Worm (Caenorhabditis elegans) whole organism, L3 larva: ENCODE data around the gene clec-52.

Experiments used
- ZK546.5 ChIP-seq: sonication (generic microtip); optimal IDR thresholded peaks from 2 replicates; lab custom pipeline; 2017; ENCODE audit warnings: missing biosample characterization, missing genetic modification characterization
- ama-1 ChIP-seq: fragments of 150-350 bp; optimal IDR thresholded peaks from 2 replicates; lab custom pipeline; 2018
- lin-39 ChIP-seq: fragments of 150-350 bp; optimal IDR thresholded peaks from 2 replicates; lab custom pipeline; 2018; ENCODE audit warnings: missing biosample characterization, missing genetic modification reagents, missing genetic modification characterization
- nhr-11 ChIP-seq: fragments of 150-350 bp; optimal IDR thresholded peaks from 2 replicates; lab custom pipeline; 2014; ENCODE audit warnings: missing biosample characterization, missing genetic modification characterization
- nhr-12 ChIP-seq: fragments of 150-350 bp; optimal IDR thresholded peaks from 2 replicates; lab custom pipeline; 2014; ENCODE audit warnings: missing biosample characterization, missing genetic modification characterization
- nhr-23 ChIP-seq: fragments of 150-350 bp; optimal IDR thresholded peaks from 2 replicates; lab custom pipeline; 2014; ENCODE audit warnings: missing biosample characterization, missing genetic modification reagents, missing genetic modification characterization
- nhr-237 ChIP-seq: fragments of 150-350 bp; optimal IDR thresholded peaks from 2 replicates; lab custom pipeline; 2014; ENCODE audit warnings: missing biosample characterization, missing genetic modification characterization
- nhr-67 ChIP-seq: fragments of 150-350 bp; optimal IDR thresholded peaks from 2 replicates; lab custom pipeline; 2014; ENCODE audit warnings: missing biosample characterization, missing genetic modification characterization
- snpc-4 ChIP-seq: fragments of 150-350 bp; optimal IDR thresholded peaks from 2 replicates; lab custom pipeline; 2014; ENCODE audit warnings: missing biosample characterization, missing genetic modification characterization
- unc-62 ChIP-seq: fragments of 150-350 bp; sonication (generic microtip); optimal IDR thresholded peaks from 4 replicates; lab custom pipeline; 2014; ENCODE audit warnings: missing biosample characterization, missing genetic modification reagents, missing genetic modification characterization

ce11 chrIV:8199824-8200223 lies 31.3 kb upstream of the clec-52 start:
- no peak for TF ChIP-seq nhr-23 (tag; lab: Kevin White, UChicago)
- TF ChIP-seq lin-39 = no peak
- no peak for TF ChIP-seq ZK546.5
- no peak for TF ChIP-seq snpc-4
- no peak for TF ChIP-seq nhr-237 (tag; lab: Kevin White, UChicago)
- no peak for TF ChIP-seq nhr-11 (tag; lab: Kevin White, UChicago)
- TF ChIP-seq ama-1 = no peak
- no peak for TF ChIP-seq nhr-12 (tag; lab: Kevin White, UChicago)
- no peak for TF ChIP-seq unc-62 (GFP tag; lab: Kevin White, UChicago)
- TF ChIP-seq nhr-67 = no peak
